Fruit fly (Drosophila melanogaster) whole organism, pupa: ENCODE results near the gene CG14079.

Experiments used
- CG10348 ChIP-seq: fragments of 200-800 bp; sonication (Bioruptor generic); IDR thresholded peaks from 2 replicates; pipeline ENCODE4 v1.3.6; 2022; ENCODE audit warnings: missing biosample characterization, missing genetic modification characterization
- CG12605 ChIP-seq: fragments of 200-800 bp; sonication (Bioruptor generic); IDR thresholded peaks from 2 replicates; pipeline ENCODE4 v1.3.6; 2022; ENCODE audit warnings: missing biosample characterization, missing genetic modification characterization
- CG13204 ChIP-seq: fragments of 200-800 bp; sonication (Bioruptor generic); optimal IDR thresholded peaks from 2 replicates; lab custom pipeline; 2018; ENCODE audit warnings: missing biosample characterization, mild to moderate bottlenecking, missing genetic modification characterization, moderate library complexity
- CG14655 ChIP-seq: fragments of 200-800 bp; sonication (Bioruptor generic); optimal IDR thresholded peaks from 3 replicates; lab custom pipeline; 2017; ENCODE audit warnings: mild to moderate bottlenecking, missing biosample characterization, missing genetic modification reagents, missing genetic modification characterization
- CG15710 ChIP-seq: fragments of 200-800 bp; sonication (Bioruptor generic); optimal IDR thresholded peaks from 2 replicates; lab custom pipeline; 2018; ENCODE audit warnings: missing biosample characterization, mild to moderate bottlenecking, missing genetic modification characterization, moderate library complexity
- CG17806 ChIP-seq: fragments of 200-800 bp; sonication (Bioruptor generic); optimal IDR thresholded peaks from 2 replicates; lab custom pipeline; 2018; ENCODE audit warnings: missing biosample characterization, mild to moderate bottlenecking, missing genetic modification characterization, moderate library complexity
- CG32121 ChIP-seq: fragments of 200-800 bp; sonication (Bioruptor generic); IDR thresholded peaks from 2 replicates; pipeline ENCODE4 v1.3.6; 2022; ENCODE audit warnings: missing biosample characterization, missing genetic modification characterization
- CG34367 ChIP-seq: fragments of 200-800 bp; sonication (Bioruptor generic); optimal IDR thresholded peaks from 2 replicates; lab custom pipeline; 2018; ENCODE audit warnings: missing biosample characterization, mild to moderate bottlenecking, missing genetic modification characterization
- CG4496 ChIP-seq: fragments of 200-800 bp; sonication (Bioruptor generic); IDR thresholded peaks from 3 replicates; pipeline ENCODE4 v1.3.6; 2022; ENCODE audit warnings: missing biosample characterization, missing genetic modification characterization
- CG8159 ChIP-seq: fragments of 200-800 bp; sonication (Bioruptor generic); optimal IDR thresholded peaks from 3 replicates; lab custom pipeline; 2018; ENCODE audit warnings: missing biosample characterization, mild to moderate bottlenecking, missing genetic modification characterization, moderate library complexity
- CG8301 ChIP-seq: fragments of 200-800 bp; sonication (Bioruptor generic); optimal IDR thresholded peaks from 2 replicates; lab custom pipeline; 2018; ENCODE audit warnings: missing biosample characterization, mild to moderate bottlenecking, missing genetic modification characterization
- CG9948 ChIP-seq: fragments of 200-800 bp; sonication (Bioruptor generic); optimal IDR thresholded peaks from 2 replicates; lab custom pipeline; 2018; ENCODE audit warnings: missing biosample characterization, mild to moderate bottlenecking, missing genetic modification characterization, moderate library complexity
- D1 ChIP-seq: fragments of 200-800 bp; sonication (Bioruptor generic); optimal IDR thresholded peaks from 2 replicates; lab custom pipeline; 2018; ENCODE audit warnings: missing biosample characterization, mild to moderate bottlenecking, missing genetic modification characterization, moderate library complexity
- EcR ChIP-seq: fragments of 200-800 bp; sonication (Bioruptor generic); optimal IDR thresholded peaks from 3 replicates; lab custom pipeline; 2019; ENCODE audit warnings: missing biosample characterization, missing genetic modification characterization, mild to moderate bottlenecking, moderate library complexity, missing genetic modification reagents
- Ets98B ChIP-seq: fragments of 200-800 bp; sonication (Bioruptor generic); IDR thresholded peaks from 2 replicates; pipeline ENCODE4 v1.3.6; 2022; ENCODE audit warnings: missing biosample characterization, missing genetic modification characterization
- Pif1A ChIP-seq: fragments of 200-800 bp; sonication (Bioruptor generic); optimal IDR thresholded peaks from 3 replicates; lab custom pipeline; 2016; ENCODE audit warnings: missing biosample characterization, missing genetic modification characterization
- Pif1B ChIP-seq: fragments of 200-800 bp; sonication (Bioruptor generic); optimal IDR thresholded peaks from 3 replicates; lab custom pipeline; 2016; ENCODE audit warnings: missing biosample characterization, missing genetic modification characterization
- Snoo ChIP-seq: fragments of 200-800 bp; sonication (Bioruptor generic); optimal IDR thresholded peaks from 3 replicates; lab custom pipeline; 2017; ENCODE audit warnings: missing biosample characterization, mild to moderate bottlenecking, missing genetic modification characterization, inconsistent platforms
- fd96Ca ChIP-seq: fragments of 200-800 bp; sonication (Bioruptor generic); IDR thresholded peaks from 3 replicates; pipeline ENCODE4 v1.3.6; 2022; ENCODE audit warnings: missing biosample characterization, missing genetic modification characterization
- gl ChIP-seq: fragments of 200-800 bp; sonication (Bioruptor generic); optimal IDR thresholded peaks from 2 replicates; lab custom pipeline; 2018; ENCODE audit warnings: missing biosample characterization, mild to moderate bottlenecking, missing genetic modification characterization
- rn ChIP-seq: fragments of 200-800 bp; sonication (Bioruptor generic); IDR thresholded peaks from 2 replicates; pipeline ENCODE4 v1.3.6; 2022; ENCODE audit warnings: missing biosample characterization, missing genetic modification characterization

CG14079 gene

dm6 chr3L:19063410-19063752, 34.4 kb upstream of the CG14079 start:
- 0 out of 3 replicates have a peak, but pooled peaks have one; percentile 25 for TF ChIP-seq CG4496
- TF ChIP-seq CG32121 (GFP tag; lab: Robert Waterston, UW), result 0 out of 2 replicates have a peak, but pooled peaks have one; percentile 1
- no peak for TF ChIP-seq Snoo (tag; lab: Kevin White, UChicago)
- peak; percentile 42; the same call in 1 of the 2 replicates for TF ChIP-seq CG12605 (GFP tag; lab: Robert Waterston, UW)
- TF ChIP-seq Ets98B (GFP tag; lab: Robert Waterston, UW), result peak; percentile 3; the same call in 1 of the 2 replicates
- TF ChIP-seq Pif1B (GFP tag; lab: Kevin White, UChicago), result no peak
- no peak for TF ChIP-seq fd96Ca (GFP tag; lab: Robert Waterston, UW)

DNA sequence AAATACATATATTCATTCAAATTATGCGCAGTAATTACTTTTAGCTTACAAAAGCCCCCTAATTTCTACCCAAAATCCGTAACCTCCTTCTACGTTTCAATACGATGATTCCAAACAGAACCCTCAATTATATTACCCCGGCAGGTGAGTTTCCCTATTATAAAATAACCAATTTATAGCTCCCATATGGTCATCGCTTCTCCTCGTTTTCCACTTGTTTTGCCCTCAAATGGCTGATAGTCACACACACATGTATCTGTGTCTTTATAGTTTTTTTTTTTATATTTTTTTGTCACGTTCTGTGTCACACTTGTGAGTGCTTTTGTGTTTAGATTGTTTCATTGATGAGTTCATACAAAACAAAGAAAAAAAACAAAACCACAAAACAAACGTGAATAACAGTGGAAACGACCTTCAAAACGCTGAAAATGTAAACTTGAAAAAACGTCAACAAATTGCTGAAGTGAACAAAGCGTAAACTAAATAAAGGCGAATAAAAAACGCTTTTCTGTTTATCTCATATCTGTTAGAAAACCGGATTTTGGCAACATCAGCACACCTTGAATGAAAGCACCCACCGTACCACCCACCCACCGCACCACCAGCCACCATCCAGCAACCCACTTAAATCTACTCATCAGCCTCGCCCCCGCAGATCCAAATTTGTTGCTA, 26.5 kb upstream of the CG14079 start:
- no peak for TF ChIP-seq Ets98B (GFP tag; lab: Robert Waterston, UW)
- no peak for TF ChIP-seq rn
- TF ChIP-seq CG4496, result 0 out of 3 replicates have a peak, but pooled peaks have one; percentile 22
- TF ChIP-seq CG8301 (tag; lab: Kevin White, UChicago), result no peak
- TF ChIP-seq D1 (tag; lab: Kevin White, UChicago), result no peak
- no peak for TF ChIP-seq CG14655 (GFP tag; lab: Kevin White, UChicago)

- TF ChIP-seq CG13204 (GFP tag; lab: Kevin White, UChicago) (peak; percentile 80), D1 (tag; lab: Kevin White, UChicago) (peak; percentile 9), CG8159 (tag; lab: Kevin White, UChicago) (peak; percentile 84), Pif1A (peak; percentile 83), Pif1B (GFP tag; lab: Kevin White, UChicago) (peak; percentile 81), fd96Ca (GFP tag; lab: Robert Waterston, UW) (peak; percentile 51; the same call in 1 of the 3 replicates), CG4496 (peak; percentile 80), Ets98B (GFP tag; lab: Robert Waterston, UW) (peak; percentile 66; the same call in 1 of the 2 replicates), CG34367 (peak; percentile 77), CG8301 (tag; lab: Kevin White, UChicago) (peak; percentile 75), CG9948 (tag; lab: Kevin White, UChicago) (no peak), CG15710 (tag; lab: Kevin White, UChicago) (peak; percentile 72), gl (peak; percentile 47), Snoo (tag; lab: Kevin White, UChicago) (peak; percentile 44), CG14655 (GFP tag; lab: Kevin White, UChicago) (peak; percentile 78), EcR (GFP tag; lab: Kevin White, UChicago) (peak; percentile 53), CG12605 (GFP tag; lab: Robert Waterston, UW) (peak; percentile 86), CG17806 (tag; lab: Kevin White, UChicago) (peak; percentile 57), CG10348 (GFP tag; lab: Robert Waterston, UW) (no peak), rn (no peak), CG32121 (GFP tag; lab: Robert Waterston, UW) (peak; percentile 68)
Measured at dm6 chr3L:19072177-19072603, 25.6 kb upstream of the CG14079 start.

DNA sequence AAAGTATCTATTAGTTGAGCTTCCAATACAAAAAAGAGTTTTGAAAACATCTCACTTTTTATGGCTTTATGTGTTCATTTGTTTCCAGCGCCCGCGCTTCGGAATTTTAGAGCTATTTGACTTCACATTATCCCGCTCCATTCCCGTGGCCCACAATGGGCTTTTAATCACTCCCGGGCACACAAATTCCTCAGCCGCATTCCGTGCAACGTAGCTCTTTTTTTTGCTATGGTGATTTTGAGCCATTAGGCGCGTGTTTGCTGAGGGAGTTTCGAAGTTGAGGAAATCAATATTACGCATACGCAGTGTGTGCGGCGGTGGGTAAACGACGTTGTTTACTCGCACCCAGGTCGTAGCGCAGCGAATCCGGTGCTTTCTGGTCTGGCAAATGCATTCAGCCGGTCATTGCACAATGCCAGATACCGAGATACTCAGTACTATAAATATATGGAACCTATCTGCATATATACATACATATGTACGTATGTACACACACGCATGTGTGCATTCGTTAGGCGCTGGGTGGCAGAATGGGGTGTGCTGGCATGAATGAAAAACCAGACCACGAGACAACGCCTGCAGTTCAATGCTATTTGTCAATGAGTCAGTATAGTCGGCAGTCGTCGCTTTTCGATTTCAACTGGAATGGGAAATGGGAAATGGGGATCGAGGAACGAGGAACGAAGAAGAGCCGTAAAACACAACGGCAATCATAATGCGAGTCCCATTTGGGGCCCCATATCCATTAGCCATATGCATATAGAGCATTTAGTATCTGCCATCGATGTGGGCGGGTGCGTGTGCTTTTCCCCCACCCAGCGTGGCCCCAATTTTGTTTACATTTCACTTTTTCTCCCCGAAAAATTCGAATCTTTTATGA, 24.5 kb upstream of the CG14079 start:
- TF ChIP-seq EcR (GFP tag; lab: Kevin White, UChicago) (peak; percentile 86), CG8301 (tag; lab: Kevin White, UChicago) (no peak), CG4496 (0 out of 3 replicates have a peak, but pooled peaks have one; percentile 31), Ets98B (GFP tag; lab: Robert Waterston, UW) (peak; percentile 38; the same call in 1 of the 2 replicates), CG12605 (GFP tag; lab: Robert Waterston, UW) (0 out of 2 replicates have a peak, but pooled peaks have one; percentile 14), CG8159 (tag; lab: Kevin White, UChicago) (no peak)

DNA sequence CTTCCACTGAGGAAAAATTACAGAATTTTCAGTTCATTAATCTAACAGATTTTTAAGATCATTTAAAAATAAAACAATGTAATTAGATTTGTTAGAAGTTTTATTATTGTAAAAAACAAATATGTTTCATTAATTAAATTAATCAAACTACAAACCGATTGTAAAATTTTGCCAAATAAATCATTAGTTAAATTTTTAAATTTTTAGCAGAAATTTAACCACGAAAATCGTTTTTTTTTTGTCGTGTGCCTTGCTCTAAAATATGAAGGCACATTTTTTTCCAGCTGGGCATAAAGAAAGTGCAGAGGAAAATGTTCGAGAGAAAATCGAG, 23.9 kb upstream of the CG14079 start:
- no peak for TF ChIP-seq rn
- TF ChIP-seq Snoo (tag; lab: Kevin White, UChicago), result no peak
- TF ChIP-seq CG4496, result no peak
- TF ChIP-seq Ets98B (GFP tag; lab: Robert Waterston, UW), result no peak
- TF ChIP-seq Pif1A, result no peak
- no peak for TF ChIP-seq CG13204 (GFP tag; lab: Kevin White, UChicago)
- no peak for TF ChIP-seq EcR (GFP tag; lab: Kevin White, UChicago)
- no peak for TF ChIP-seq CG32121 (GFP tag; lab: Robert Waterston, UW)
- TF ChIP-seq fd96Ca (GFP tag; lab: Robert Waterston, UW), result no peak
- no peak for TF ChIP-seq CG9948 (tag; lab: Kevin White, UChicago)
- no peak for TF ChIP-seq gl
- TF ChIP-seq CG12605 (GFP tag; lab: Robert Waterston, UW), result no peak
- TF ChIP-seq CG15710 (tag; lab: Kevin White, UChicago), result no peak
- no peak for TF ChIP-seq CG34367
